Worm (Caenorhabditis elegans): ENCODE results near the gene C05C9.1.

DNA sequence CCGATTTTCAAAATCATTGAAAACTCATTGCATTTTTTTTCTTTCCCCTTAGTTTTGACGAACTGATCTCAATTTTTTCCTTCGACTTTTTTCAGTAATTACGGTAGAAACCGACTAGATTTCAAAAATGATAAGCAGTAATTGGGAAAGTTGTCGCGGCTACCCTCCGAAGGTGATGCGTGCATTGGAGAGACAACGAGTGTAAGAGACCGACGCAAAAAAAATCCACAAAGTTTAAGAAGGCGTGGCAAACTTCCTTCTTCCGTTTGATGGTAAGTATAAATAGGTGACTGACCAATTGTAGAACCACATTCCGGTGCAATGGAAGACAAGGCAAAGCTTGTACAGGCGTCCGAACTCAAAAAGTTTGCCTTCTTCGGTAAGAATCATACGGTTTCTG lies 38.5 kb downstream of the C05C9.1 start, which contains the start of gene col-178:
- no peak for TF ChIP-seq egl-27 (tag; optimal IDR thresholded peaks at IDR 0.05)
- TF ChIP-seq php-3 (GFP tag; IDR thresholded peaks at IDR 0.05): no peak
- no peak for TF ChIP-seq spr-3 (GFP tag; optimal IDR thresholded peaks at IDR 0.05)
- no peak for TF ChIP-seq unc-130 (GFP tag; optimal IDR thresholded peaks at IDR 0.05)
- TF ChIP-seq lir-3 (tag; optimal IDR thresholded peaks at IDR 0.05): no peak
